Worm (Caenorhabditis elegans) whole organism, L4 larva: ENCODE results near the gene F23G4.1.

ENCODE experiments used
- T20F7.1 ChIP-seq: fragments of 200-800 bp; sonication (Bioruptor generic); optimal IDR thresholded peaks from 2 replicates; lab custom pipeline; 2018; ENCODE audit warnings: mild to moderate bottlenecking, missing genetic modification characterization, missing compliant biosample characterization
- ZK337.2 ChIP-seq: fragments of 200-800 bp; sonication (Bioruptor generic); IDR thresholded peaks from 2 replicates; pipeline ENCODE4 v1.3.6; 2022; ENCODE audit warnings: missing genetic modification reagents, missing genetic modification characterization, missing compliant biosample characterization
- aha-1 ChIP-seq: fragments of 150-350 bp; peaks from one replicate; lab custom pipeline; 2014; ENCODE audit warnings: missing biosample characterization, missing genetic modification characterization
- arid-1 ChIP-seq: fragments of 200-800 bp; sonication (Bioruptor generic); conservative IDR thresholded peaks from 2 replicates; pipeline ENCODE4 v1.3.6; 2022; ENCODE audit warnings: missing genetic modification reagents, missing genetic modification characterization, missing compliant biosample characterization
- attf-4 ChIP-seq: sonication (generic microtip); optimal IDR thresholded peaks from 3 replicates; lab custom pipeline; 2017; ENCODE audit warnings: missing biosample characterization, missing genetic modification characterization
- ceh-20 ChIP-seq: fragments of 200-800 bp; sonication (Bioruptor generic); IDR thresholded peaks from 2 replicates; pipeline ENCODE4 v1.3.6; 2022; ENCODE audit warnings: missing genetic modification reagents, missing genetic modification characterization, missing compliant biosample characterization
- ceh-28 ChIP-seq: fragments of 150-350 bp; optimal IDR thresholded peaks from 2 replicates; lab custom pipeline; 2014; ENCODE audit warnings: missing biosample characterization, missing genetic modification reagents, missing genetic modification characterization
- cey-2 ChIP-seq: sonication (generic microtip); optimal IDR thresholded peaks from 3 replicates; lab custom pipeline; 2017; ENCODE audit warnings: missing genetic modification characterization, mild to moderate bottlenecking, missing compliant biosample characterization, antibody characterized with exemption, borderline replicate concordance; ENCODE audit not compliant: insufficient read depth
- daf-16 ChIP-seq, 3 experiments: sonication (generic microtip); optimal IDR thresholded peaks; 2 replicates each; lab custom pipeline; 2016 to 2017; ENCODE audit warnings: missing genetic modification characterization in 3 of 3, missing genetic modification reagents in 3 of 3, mild to moderate bottlenecking in 2 of 3, missing compliant biosample characterization in 2 of 3, missing biosample characterization in 1 of 3, moderate library complexity in 1 of 3
- daf-19 ChIP-seq: fragments of 200-800 bp; sonication (Bioruptor generic); conservative IDR thresholded peaks from 2 replicates; pipeline ENCODE4 v1.3.6; 2022; ENCODE audit warnings: missing genetic modification characterization, missing compliant biosample characterization
- dmd-6 ChIP-seq: fragments of 200-800 bp; sonication (Bioruptor generic); IDR thresholded peaks from 2 replicates; pipeline ENCODE4 v1.3.6; 2022; ENCODE audit warnings: missing genetic modification reagents, missing genetic modification characterization, missing compliant biosample characterization
- dmd-8 ChIP-seq: fragments of 200-800 bp; sonication (Bioruptor generic); IDR thresholded peaks from 2 replicates; pipeline ENCODE4 v1.3.6; 2022; ENCODE audit warnings: missing genetic modification characterization, missing compliant biosample characterization
- duxl-1 ChIP-seq: sonication (generic microtip); optimal IDR thresholded peaks from 2 replicates; lab custom pipeline; 2016; ENCODE audit warnings: mild to moderate bottlenecking, missing genetic modification characterization, moderate library complexity, missing compliant biosample characterization; ENCODE audit not compliant: poor library complexity
- dve-1 ChIP-seq: sonication (generic microtip); optimal IDR thresholded peaks from 2 replicates; lab custom pipeline; 2017; ENCODE audit warnings: antibody characterized with exemption, mild to moderate bottlenecking, missing genetic modification characterization, missing compliant biosample characterization; ENCODE audit not compliant: insufficient read depth
- egl-43 ChIP-seq: fragments of 200-800 bp; sonication (Bioruptor generic); IDR thresholded peaks from 2 replicates; pipeline ENCODE4 v1.3.6; 2022; ENCODE audit warnings: missing genetic modification reagents, missing genetic modification characterization, missing compliant biosample characterization
- fos-1 ChIP-seq: fragments of 150-350 bp; optimal IDR thresholded peaks from 2 replicates; lab custom pipeline; 2014; ENCODE audit warnings: missing biosample characterization, missing genetic modification characterization
- hlh-30 ChIP-seq: sonication (generic microtip); optimal IDR thresholded peaks from 2 replicates; lab custom pipeline; 2017; ENCODE audit warnings: antibody characterized with exemption, mild to moderate bottlenecking, missing genetic modification characterization, missing compliant biosample characterization; ENCODE audit not compliant: insufficient read depth
- jun-1 ChIP-seq: fragments of 150-350 bp; optimal IDR thresholded peaks from 2 replicates; lab custom pipeline; 2014; ENCODE audit warnings: missing biosample characterization, missing genetic modification reagents, missing genetic modification characterization
- lin-1 ChIP-seq: fragments of 200-800 bp; sonication (Bioruptor generic); IDR thresholded peaks from 2 replicates; pipeline ENCODE4 v1.3.6; 2022; ENCODE audit warnings: missing genetic modification reagents, missing genetic modification characterization, missing compliant biosample characterization
- lin-29 ChIP-seq: fragments of 200-800 bp; sonication (Bioruptor generic); IDR thresholded peaks from 2 replicates; pipeline ENCODE4 v1.3.6; 2022; ENCODE audit warnings: missing genetic modification reagents, missing genetic modification characterization, missing compliant biosample characterization
- lsy-2 ChIP-seq, 2 experiments: fragments of 150-350 bp in 1 of 2; sonication (generic microtip) in 1 of 2; optimal IDR thresholded peaks; 2 replicates each; lab custom pipeline; 2014 to 2017; ENCODE audit warnings: missing biosample characterization in 2 of 2, missing genetic modification characterization in 2 of 2
- mes-2 ChIP-seq: sonication (generic microtip); optimal IDR thresholded peaks from 2 replicates; lab custom pipeline; 2016; ENCODE audit warnings: missing genotype, mild to moderate bottlenecking, missing genetic modification characterization, missing compliant biosample characterization; ENCODE audit not compliant: poor library complexity, severe bottlenecking
- mxl-2 ChIP-seq: fragments of 200-800 bp; sonication (Bioruptor generic); conservative IDR thresholded peaks from 2 replicates; pipeline ENCODE4 v1.3.6; 2022; ENCODE audit warnings: missing genetic modification reagents, missing genetic modification characterization, missing compliant biosample characterization
- mxl-3 ChIP-seq: fragments of 200-800 bp; sonication (Bioruptor generic); optimal IDR thresholded peaks from 2 replicates; lab custom pipeline; 2018; ENCODE audit warnings: mild to moderate bottlenecking, missing genetic modification characterization, missing compliant biosample characterization
- nhr-10 ChIP-seq: fragments of 150-350 bp; optimal IDR thresholded peaks from 2 replicates; lab custom pipeline; 2014; ENCODE audit warnings: missing biosample characterization, missing genetic modification characterization
- nhr-11 ChIP-seq: fragments of 150-350 bp; optimal IDR thresholded peaks from 2 replicates; lab custom pipeline; 2014; ENCODE audit warnings: missing biosample characterization, missing genetic modification characterization
- nhr-111 ChIP-seq: fragments of 200-800 bp; sonication (Bioruptor generic); optimal IDR thresholded peaks from 2 replicates; lab custom pipeline; 2018; ENCODE audit warnings: mild to moderate bottlenecking, missing genetic modification characterization, missing compliant biosample characterization
- nhr-28 ChIP-seq: fragments of 150-350 bp; optimal IDR thresholded peaks from 2 replicates; lab custom pipeline; 2014; ENCODE audit warnings: missing biosample characterization, missing genetic modification characterization
- nhr-41 ChIP-seq: fragments of 200-800 bp; sonication (Bioruptor generic); IDR thresholded peaks from 2 replicates; pipeline ENCODE4 v1.3.6; 2022; ENCODE audit warnings: missing genetic modification reagents, missing genetic modification characterization, missing compliant biosample characterization
- nhr-48 ChIP-seq: sonication (generic microtip); optimal IDR thresholded peaks from 2 replicates; lab custom pipeline; 2016; ENCODE audit warnings: mild to moderate bottlenecking, missing genetic modification characterization, missing compliant biosample characterization
- spr-1 ChIP-seq: sonication (generic microtip); optimal IDR thresholded peaks from 2 replicates; lab custom pipeline; 2016; ENCODE audit warnings: mild to moderate bottlenecking, missing genetic modification characterization, missing compliant biosample characterization
- zfp-2 ChIP-seq: sonication (generic microtip); optimal IDR thresholded peaks from 2 replicates; lab custom pipeline; 2016; ENCODE audit warnings: mild to moderate bottlenecking, missing genetic modification characterization, missing compliant biosample characterization
- zfp-3 ChIP-seq: fragments of 200-800 bp; sonication (Bioruptor generic); conservative IDR thresholded peaks from 2 replicates; pipeline ENCODE4 v1.3.6; 2022; ENCODE audit warnings: missing genetic modification reagents, missing genetic modification characterization, missing compliant biosample characterization
- zip-11 ChIP-seq: fragments of 200-800 bp; sonication (Bioruptor generic); IDR thresholded peaks from 2 replicates; pipeline ENCODE4 v1.3.6; 2022; ENCODE audit warnings: missing genetic modification characterization, missing compliant biosample characterization
- ztf-7 ChIP-seq: fragments of 150-350 bp; optimal IDR thresholded peaks from 2 replicates; lab custom pipeline; 2014; ENCODE audit warnings: missing biosample characterization, missing genetic modification characterization

The F23G4.1 gene

ce11 chrX:6593178-6593786, 9.7 kb downstream of the F23G4.1 start (continued):
- TF ChIP-seq nhr-111 (no peak), nhr-48 (tag; lab: Kevin White, UChicago) (peak; percentile 68), fos-1 (tag; lab: Kevin White, UChicago) (no peak), jun-1 (tag; lab: Kevin White, UChicago) (no peak), hlh-30 (tag; lab: Kevin White, UChicago) (peak; percentile 79), arid-1 (GFP tag; lab: Robert Waterston, UW) (peak; percentile 96), cey-2 (tag; lab: Kevin White, UChicago) (no peak), daf-19 (GFP tag; lab: Robert Waterston, UW) (peak; percentile 91), dve-1 (peak; percentile 52), duxl-1 (tag; lab: Kevin White, UChicago) (no peak), T20F7.1 (GFP tag; lab: Kevin White, UChicago) (peak; percentile 57), nhr-10 (tag; lab: Kevin White, UChicago) (no peak), mxl-2 (GFP tag; lab: Robert Waterston, UW) (peak; percentile 68; the same call in 1 of the 2 replicates), spr-1 (tag; lab: Kevin White, UChicago) (peak; percentile 49), nhr-41 (peak; percentile 59; the same call in 1 of the 2 replicates), ZK337.2 (GFP tag; lab: Robert Waterston, UW) (0 out of 2 replicates have a peak, but pooled peaks have one; percentile 45), dmd-6 (GFP tag; lab: Robert Waterston, UW) (peak; percentile 76; the same call in 1 of the 2 replicates), mes-2 (tag; lab: Kevin White, UChicago) (peak; percentile 87), zfp-3 (GFP tag; lab: Robert Waterston, UW) (0 out of 2 replicates have a peak, but pooled peaks have one; percentile 53), lin-29 (no peak), zfp-2 (tag; lab: Kevin White, UChicago) (no peak), dmd-8 (GFP tag; lab: Robert Waterston, UW) (no peak; the same call in 1 of the 2 replicates), nhr-28 (tag; lab: Kevin White, UChicago) (no peak), mxl-3 (GFP tag; lab: Kevin White, UChicago) (peak; percentile 55), attf-4 (tag; lab: Kevin White, UChicago) (no peak), ceh-28 (tag; lab: Kevin White, UChicago) (no peak), lin-1 (GFP tag; lab: Robert Waterston, UW) (peak; percentile 91), ztf-7 (peak; percentile 60), egl-43 (GFP tag; lab: Robert Waterston, UW) (no peak; the same call in 1 of the 2 replicates)

ce11 chrX:6591674-6592073, 11.3 kb downstream of the F23G4.1 start:
- TF ChIP-seq duxl-1 (tag; lab: Kevin White, UChicago), result no peak
- TF ChIP-seq hlh-30 (tag; lab: Kevin White, UChicago), result peak; percentile 29
- TF ChIP-seq aha-1, result peak; percentile 95
- peak in 1 of 2 experiments; percentile 63 for TF ChIP-seq daf-16 (GFP tag; optimal IDR thresholded peaks at IDR 0.05; lab: Kevin White, UChicago)
- TF ChIP-seq daf-16 (tag; optimal IDR thresholded peaks at IDR 0.05; lab: Kevin White, UChicago), result no peak
- peak; percentile 51 for TF ChIP-seq nhr-11

DNA sequence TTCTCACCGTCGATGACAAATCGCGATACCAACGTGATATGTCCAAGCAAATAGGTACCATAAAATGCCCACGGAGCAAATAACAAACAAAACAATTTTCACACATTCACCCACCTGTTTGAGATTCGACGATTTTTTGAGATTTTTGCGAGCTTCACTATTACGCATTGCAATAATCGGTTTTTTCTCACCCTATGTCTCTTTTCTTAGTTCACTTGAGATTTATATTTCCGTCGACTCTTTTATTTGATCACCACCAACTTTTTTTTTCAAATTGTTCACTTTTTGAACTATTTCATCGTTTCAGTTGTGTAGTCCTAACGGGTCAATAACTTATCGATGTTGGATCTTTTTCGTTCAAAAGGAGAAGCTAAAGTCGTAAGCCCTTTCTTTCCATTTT, 14.5 kb downstream of the F23G4.1 start, which contains the start of gene fbxl-4:
Gene fbxl-4, plus strand, starts transcription at position 301 of the 400 bp plus-strand sequence.
- TF ChIP-seq ceh-20 (GFP tag; lab: Robert Waterston, UW) (no peak), hlh-30 (tag; lab: Kevin White, UChicago) (no peak), lsy-2 (tag; optimal IDR thresholded peaks at IDR 0.05; lab: Kevin White, UChicago) (no peak), zip-11 (no peak), nhr-11 (no peak)
